Fruit fly (Drosophila melanogaster): ENCODE measurements around the gene Pbp95.
A peak's percentile ranks its signal among the peaks of the same experiment; 100 is the strongest.

Pbp95 gene

dm6 chr3R:8013121-8014009, at the start of gene Pbp95, which contains the start of gene CG10435 (continued):
- TF ChIP-seq CG12155 (GFP tag; optimal IDR thresholded peaks at IDR 0.05) = peak; percentile 55
- no peak for TF ChIP-seq CG10543 (GFP tag; optimal IDR thresholded peaks at IDR 0.05)
- TF ChIP-seq jigr1 (GFP tag; IDR thresholded peaks at IDR 0.05) = no peak
- TF ChIP-seq CG14441 (GFP tag; IDR thresholded peaks at IDR 0.05) = peak; percentile 47
- peak; percentile 76 for TF ChIP-seq amos (GFP tag; IDR thresholded peaks at IDR 0.05; ENCODE audit: partially characterized antibody)
- no peak for TF ChIP-seq dan (GFP tag; IDR thresholded peaks at IDR 0.05)
- TF ChIP-seq CG17385 (GFP tag; optimal IDR thresholded peaks at IDR 0.05) = no peak
- no peak for TF ChIP-seq Blimp-1 (GFP tag; optimal IDR thresholded peaks at IDR 0.05)
- TF ChIP-seq Trl (optimal IDR thresholded peaks at IDR 0.05) = no peak
- peak; percentile 57 for TF ChIP-seq Trl (GFP tag; optimal IDR thresholded peaks at IDR 0.05)
- TF ChIP-seq zfh1 (GFP tag; IDR thresholded peaks at IDR 0.05) = peak; percentile 72
- no peak for TF ChIP-seq CG4404 (GFP tag; IDR thresholded peaks at IDR 0.05)
- no peak for TF ChIP-seq CrebB (tag; optimal IDR thresholded peaks at IDR 0.05)
- TF ChIP-seq Hr78 (GFP tag; optimal IDR thresholded peaks at IDR 0.05) = no peak
- no peak for TF ChIP-seq bigmax (GFP tag; optimal IDR thresholded peaks at IDR 0.05)
- no peak for TF ChIP-seq Stat92E (GFP tag; optimal IDR thresholded peaks at IDR 0.05)
- TF ChIP-seq Dref (GFP tag; IDR thresholded peaks at IDR 0.05) = peak; percentile 74
- no peak for TF ChIP-seq CG17568 (GFP tag; optimal IDR thresholded peaks at IDR 0.05)
- TF ChIP-seq stc (GFP tag; IDR thresholded peaks at IDR 0.05) = 0 out of 2 replicates have a peak, but pooled peaks have one; percentile 38
- no peak for TF ChIP-seq gcm (GFP tag; optimal IDR thresholded peaks at IDR 0.05)
- TF ChIP-seq ssp (GFP tag; IDR thresholded peaks at IDR 0.05) = no peak
- TF ChIP-seq MESR4 (GFP tag; optimal IDR thresholded peaks at IDR 0.05) = no peak
- TF ChIP-seq org-1 (GFP tag; optimal IDR thresholded peaks at IDR 0.05) = no peak
- no peak for TF ChIP-seq pita (GFP tag; optimal IDR thresholded peaks at IDR 0.05)
- TF ChIP-seq CG1529 (GFP tag; optimal IDR thresholded peaks at IDR 0.05) = no peak
- TF ChIP-seq Drgx (GFP tag; IDR thresholded peaks at IDR 0.05) = no peak; the same call in 1 of the 2 replicates
- no peak for TF ChIP-seq CG7372 (GFP tag; IDR thresholded peaks at IDR 0.05)
- no peak for TF ChIP-seq Bdp1 (GFP tag; optimal IDR thresholded peaks at IDR 0.05)
- TF ChIP-seq CG11560 (tag; IDR thresholded peaks at IDR 0.05) = no peak
- TF ChIP-seq CG15011 (GFP tag; optimal IDR thresholded peaks at IDR 0.05) = no peak
- peak; percentile 62 for TF ChIP-seq pzg (GFP tag; optimal IDR thresholded peaks at IDR 0.05)
- no peak for TF ChIP-seq Ssrp (tag; optimal IDR thresholded peaks at IDR 0.05)
- TF ChIP-seq trh (GFP tag; optimal IDR thresholded peaks at IDR 0.05) = no peak
- TF ChIP-seq Taf1 (GFP tag; IDR thresholded peaks at IDR 0.05) = peak; percentile 44
- no peak for TF ChIP-seq NK7.1 (GFP tag; optimal IDR thresholded peaks at IDR 0.05)
- TF ChIP-seq CG2120 (GFP tag; optimal IDR thresholded peaks at IDR 0.05) = peak; percentile 73
- no peak for TF ChIP-seq CG8924 (tag; optimal IDR thresholded peaks at IDR 0.05)
- no peak for TF ChIP-seq Dip2 (GFP tag; IDR thresholded peaks at IDR 0.05)
- no peak for TF ChIP-seq so (GFP tag; IDR thresholded peaks at IDR 0.05)
- peak; percentile 41 for TF ChIP-seq CG12942 (GFP tag; optimal IDR thresholded peaks at IDR 0.05)
- no peak for TF ChIP-seq ash1 (GFP tag; optimal IDR thresholded peaks at IDR 0.05)
- TF ChIP-seq Neu2 (GFP tag; optimal IDR thresholded peaks at IDR 0.05; ENCODE audit: borderline replicate concordance) = no peak
- no peak for TF ChIP-seq usp (GFP tag; optimal IDR thresholded peaks at IDR 0.05)
- TF ChIP-seq ATbp (GFP tag; optimal IDR thresholded peaks at IDR 0.05) = no peak
- TF ChIP-seq gcm2 (GFP tag; optimal IDR thresholded peaks at IDR 0.05) = no peak
- no peak for TF ChIP-seq Gsc (GFP tag; IDR thresholded peaks at IDR 0.05)
- no peak for TF ChIP-seq Hey (tag; optimal IDR thresholded peaks at IDR 0.05)
- peak; percentile 51 for TF ChIP-seq NfI (GFP tag; optimal IDR thresholded peaks at IDR 0.05)
- no peak for TF ChIP-seq CG18599 (GFP tag; optimal IDR thresholded peaks at IDR 0.05)
- TF ChIP-seq CG33557 (GFP tag; optimal IDR thresholded peaks at IDR 0.05) = no peak

Data from whole organism, embryonic.